Worm (Caenorhabditis elegans): ENCODE measurements around the gene srw-113.

ce11 chrV:15290995-15291394 is 42.0 kb upstream of the srw-113 start, which contains the start of gene cyp-34A2:
- TF ChIP-seq ref-1 (GFP tag; conservative IDR thresholded peaks at IDR 0.05) = no peak
- no peak for TF ChIP-seq cog-1 (tag; optimal IDR thresholded peaks at IDR 0.05)
- TF ChIP-seq klf-2 (GFP tag; conservative IDR thresholded peaks at IDR 0.05) = no peak
- no peak for TF ChIP-seq T22C8.4 (GFP tag; IDR thresholded peaks at IDR 0.05)
- no peak for TF ChIP-seq flt-1 (GFP tag; IDR thresholded peaks at IDR 0.05)
- no peak for TF ChIP-seq ztf-23 (GFP tag; IDR thresholded peaks at IDR 0.05)
- no peak for TF ChIP-seq ztf-29 (GFP tag; IDR thresholded peaks at IDR 0.05)
- no peak for TF ChIP-seq med-1 (GFP tag; optimal IDR thresholded peaks at IDR 0.05; ENCODE audit: insufficient read depth)

Measured in whole organism, midembryonic.